Fruit fly (Drosophila melanogaster): ENCODE data around the gene CG7208.
A peak's percentile ranks its signal among the peaks of the same experiment; 100 is the strongest.

CG7208 gene

dm6 chr3R:18185385-18185784 is at the start of gene CG7208, which contains the start of gene Arp5 (continued):
- peak; percentile 73 for TF ChIP-seq CG13296 (GFP tag; optimal IDR thresholded peaks at IDR 0.05)
- TF ChIP-seq CG1647 (GFP tag; optimal IDR thresholded peaks at IDR 0.05): peak; percentile 51
- peak; percentile 63 for TF ChIP-seq CG9817 (tag; optimal IDR thresholded peaks at IDR 0.05)
- no peak for TF ChIP-seq sqz (GFP tag; optimal IDR thresholded peaks at IDR 0.05)
- no peak for TF ChIP-seq btn (GFP tag; optimal IDR thresholded peaks at IDR 0.05)
- peak; percentile 46; the same call in 1 of the 4 replicates for TF ChIP-seq Dll (GFP tag; IDR thresholded peaks at IDR 0.05; ENCODE audit: partially characterized antibody)
- no peak for TF ChIP-seq CG9797 (GFP tag; optimal IDR thresholded peaks at IDR 0.05)
- TF ChIP-seq Sry-β (GFP tag; optimal IDR thresholded peaks at IDR 0.05): peak; percentile 73
- TF ChIP-seq Dp (GFP tag; optimal IDR thresholded peaks at IDR 0.05): peak; percentile 37
- no peak for TF ChIP-seq HLHmδ (GFP tag; optimal IDR thresholded peaks at IDR 0.05)
- peak; percentile 49 for TF ChIP-seq CG4424 (GFP tag; optimal IDR thresholded peaks at IDR 0.05)
- no peak for TF ChIP-seq Hey (tag; optimal IDR thresholded peaks at IDR 0.05)
- TF ChIP-seq CG15269 (tag; optimal IDR thresholded peaks at IDR 0.05): no peak
- TF ChIP-seq D (optimal IDR thresholded peaks at IDR 0.05): no peak
- TF ChIP-seq D (GFP tag; optimal IDR thresholded peaks at IDR 0.05): no peak
- no peak for TF ChIP-seq CG5953 (GFP tag; IDR thresholded peaks at IDR 0.05)
- peak; percentile 38; the same call in 1 of the 2 replicates for TF ChIP-seq amos (GFP tag; IDR thresholded peaks at IDR 0.05; ENCODE audit: partially characterized antibody)
- TF ChIP-seq ac (GFP tag; optimal IDR thresholded peaks at IDR 0.05): no peak
- TF ChIP-seq CG12155 (GFP tag; optimal IDR thresholded peaks at IDR 0.05): peak; percentile 73
- no peak for TF ChIP-seq Deaf1 (tag; optimal IDR thresholded peaks at IDR 0.05)
- TF ChIP-seq H2.0 (GFP tag; IDR thresholded peaks at IDR 0.05): no peak
- peak; percentile 64 for TF ChIP-seq Sox100B (GFP tag; optimal IDR thresholded peaks at IDR 0.05)
- TF ChIP-seq Rx (GFP tag; IDR thresholded peaks at IDR 0.05): no peak
- no peak for TF ChIP-seq CG2129 (GFP tag; IDR thresholded peaks at IDR 0.05; ENCODE audit: partially characterized antibody)
- no peak for TF ChIP-seq nom (GFP tag; optimal IDR thresholded peaks at IDR 0.05)
- TF ChIP-seq CG9876 (GFP tag; optimal IDR thresholded peaks at IDR 0.05): no peak
- peak; percentile 36; the same call in 1 of the 3 replicates for TF ChIP-seq ci (GFP tag; IDR thresholded peaks at IDR 0.05)
- no peak for TF ChIP-seq CG43689 (GFP tag; IDR thresholded peaks at IDR 0.05)
- TF ChIP-seq Bteb2 (GFP tag; optimal IDR thresholded peaks at IDR 0.05): peak; percentile 72
- TF ChIP-seq Pdp1 (GFP tag; optimal IDR thresholded peaks at IDR 0.05): peak; percentile 66 to 98
- TF ChIP-seq ash1 (GFP tag; optimal IDR thresholded peaks at IDR 0.05): no peak
- TF ChIP-seq grn (GFP tag; optimal IDR thresholded peaks at IDR 0.05): no peak
- TF ChIP-seq kah (GFP tag; optimal IDR thresholded peaks at IDR 0.05): no peak
- peak; percentile 60 for TF ChIP-seq Taf1 (GFP tag; IDR thresholded peaks at IDR 0.05)
- TF ChIP-seq CG16813 (GFP tag; IDR thresholded peaks at IDR 0.05; ENCODE audit: partially characterized antibody): no peak
- peak; percentile 68 for TF ChIP-seq CG2712 (tag; optimal IDR thresholded peaks at IDR 0.05)
- TF ChIP-seq Xbp1 (GFP tag; optimal IDR thresholded peaks at IDR 0.05): peak; percentile 78
- TF ChIP-seq CG42726 (GFP tag; IDR thresholded peaks at IDR 0.05; ENCODE audit: partially characterized antibody): no peak
- peak; percentile 11 for TF ChIP-seq CG17802 (tag; optimal IDR thresholded peaks at IDR 0.05)
- peak; percentile 53 for TF ChIP-seq tap (tag; optimal IDR thresholded peaks at IDR 0.05)
- TF ChIP-seq hkb (optimal IDR thresholded peaks at IDR 0.05): no peak
- TF ChIP-seq hkb (GFP tag; IDR thresholded peaks at IDR 0.05): peak; percentile 62
- TF ChIP-seq CG4617 (GFP tag; optimal IDR thresholded peaks at IDR 0.05; ENCODE audit: borderline replicate concordance): peak; percentile 73
- TF ChIP-seq danr (GFP tag; IDR thresholded peaks at IDR 0.05): 0 out of 2 replicates have a peak, but pooled peaks have one; percentile 10
- peak; percentile 30 for TF ChIP-seq CG7928 (GFP tag; optimal IDR thresholded peaks at IDR 0.05)
- no peak for TF ChIP-seq CG10431 (GFP tag; optimal IDR thresholded peaks at IDR 0.05)
- peak; percentile 52 for TF ChIP-seq Nf-YB (GFP tag; optimal IDR thresholded peaks at IDR 0.05)
- peak; percentile 76 for TF ChIP-seq PHDP (tag; optimal IDR thresholded peaks at IDR 0.05)
- no peak for TF ChIP-seq crp (GFP tag; optimal IDR thresholded peaks at IDR 0.05)
- no peak for TF ChIP-seq mld (GFP tag; IDR thresholded peaks at IDR 0.05; ENCODE audit: partially characterized antibody)
